Fruit fly (Drosophila melanogaster): ENCODE results near the gene CG1578.

CG1578 gene

dm6 chrX:11818047-11818766, 1.9 kb upstream of the CG1578 start (continued):
- TF ChIP-seq Atf-2 (GFP tag; optimal IDR thresholded peaks at IDR 0.05) (peak; percentile 96), unpg (GFP tag; optimal IDR thresholded peaks at IDR 0.05) (peak; percentile 97), Camta (GFP tag; optimal IDR thresholded peaks at IDR 0.05) (peak; percentile 92), Atf3 (GFP tag; optimal IDR thresholded peaks at IDR 0.05) (peak; percentile 93), ab (GFP tag; optimal IDR thresholded peaks at IDR 0.05) (peak; percentile 75), ems (GFP tag; optimal IDR thresholded peaks at IDR 0.05) (peak; percentile 96), CG2129 (GFP tag; IDR thresholded peaks at IDR 0.05; ENCODE audit: partially characterized antibody) (no peak), Vsx1 (GFP tag; optimal IDR thresholded peaks at IDR 0.05) (peak; percentile 89), CG6813 (GFP tag; optimal IDR thresholded peaks at IDR 0.05) (peak; percentile 93), Kr (GFP tag; optimal IDR thresholded peaks at IDR 0.05) (no peak), CG6175 (GFP tag; IDR thresholded peaks at IDR 0.05) (peak; percentile 77; the same call in 2 of the 3 replicates), CG9932 (GFP tag; IDR thresholded peaks at IDR 0.05) (peak; percentile 84), insv (GFP tag; optimal IDR thresholded peaks at IDR 0.05) (peak in 1 of 2 experiments; percentile 63), CG7963 (GFP tag; IDR thresholded peaks at IDR 0.05; ENCODE audit: partially characterized antibody) (0 out of 3 replicates have a peak, but pooled peaks have one; percentile 19), CG17612 (GFP tag; IDR thresholded peaks at IDR 0.05) (peak; percentile 73), chif (GFP tag; optimal IDR thresholded peaks at IDR 0.05) (peak; percentile 95 to 96), Adf1 (GFP tag; IDR thresholded peaks at IDR 0.05) (peak; percentile 66), CG12155 (GFP tag; optimal IDR thresholded peaks at IDR 0.05) (peak; percentile 92), Hey (tag; optimal IDR thresholded peaks at IDR 0.05) (peak; percentile 55), CG5953 (GFP tag; IDR thresholded peaks at IDR 0.05) (peak; percentile 91), CG9215 (GFP tag; IDR thresholded peaks at IDR 0.05) (peak; percentile 84), CG10654 (GFP tag; optimal IDR thresholded peaks at IDR 0.05) (peak; percentile 89), Ptx1 (GFP tag; IDR thresholded peaks at IDR 0.05) (peak; percentile 95), crc (GFP tag; optimal IDR thresholded peaks at IDR 0.05) (peak; percentile 93), gsb-n (tag; optimal IDR thresholded peaks at IDR 0.05) (peak; percentile 95), prd (optimal IDR thresholded peaks at IDR 0.05) (no peak), prd (GFP tag; IDR thresholded peaks at IDR 0.05) (peak; percentile 96), exex (tag; optimal IDR thresholded peaks at IDR 0.05) (peak; percentile 74), CG30431 (GFP tag; optimal IDR thresholded peaks at IDR 0.05) (peak; percentile 90), ara (GFP tag; IDR thresholded peaks at IDR 0.05) (peak; percentile 93), MBD-R2 (GFP tag; IDR thresholded peaks at IDR 0.05) (peak; percentile 75), Hr3 (GFP tag; optimal IDR thresholded peaks at IDR 0.05) (peak; percentile 91), CG18599 (GFP tag; optimal IDR thresholded peaks at IDR 0.05) (peak; percentile 96), Deaf1 (tag; optimal IDR thresholded peaks at IDR 0.05) (peak; percentile 72), ash1 (GFP tag; optimal IDR thresholded peaks at IDR 0.05) (no peak), CG14667 (GFP tag; IDR thresholded peaks at IDR 0.05) (peak; percentile 92), toy (GFP tag; IDR thresholded peaks at IDR 0.05) (peak; percentile 80), CG12391 (tag; optimal IDR thresholded peaks at IDR 0.05) (peak; percentile 96), CG13775 (GFP tag; optimal IDR thresholded peaks at IDR 0.05) (peak; percentile 91), CG10366 (GFP tag; IDR thresholded peaks at IDR 0.05) (peak; percentile 95), fd102C (GFP tag; optimal IDR thresholded peaks at IDR 0.05) (peak; percentile 70), Dfd (GFP tag; optimal IDR thresholded peaks at IDR 0.05) (no peak), CG2116 (GFP tag; optimal IDR thresholded peaks at IDR 0.05) (peak; percentile 83), ato (GFP tag; IDR thresholded peaks at IDR 0.05; ENCODE audit: partially characterized antibody) (no peak), B-H1 (GFP tag; IDR thresholded peaks at IDR 0.05) (peak; percentile 93), dpn (GFP tag; optimal IDR thresholded peaks at IDR 0.05) (peak; percentile 95 to 96), zen (tag; optimal IDR thresholded peaks at IDR 0.05) (peak; percentile 82), CG3281 (GFP tag; optimal IDR thresholded peaks at IDR 0.05) (peak; percentile 92), Sry-β (GFP tag; optimal IDR thresholded peaks at IDR 0.05) (peak; percentile 26), CG18619 (GFP tag; optimal IDR thresholded peaks at IDR 0.05) (peak; percentile 91)

All from whole organism, embryonic.